Fruit fly (Drosophila melanogaster) whole organism, embryonic: ENCODE results near the gene CG9132.

Experiments
- Abd-B ChIP-seq: fragments of 200-800 bp; sonication (Bioruptor generic); optimal IDR thresholded peaks from 2 replicates; lab custom pipeline; 2018; ENCODE audit warnings: missing biosample characterization, mild to moderate bottlenecking, missing genetic modification characterization, moderate library complexity
- Asciz ChIP-seq: fragments of 200-800 bp; sonication (Bioruptor generic); optimal IDR thresholded peaks from 2 replicates; lab custom pipeline; 2017; ENCODE audit warnings: missing biosample characterization, mild to moderate bottlenecking, missing genetic modification characterization, missing genetic modification reagents
- Bgb ChIP-seq: fragments of 200-800 bp; sonication (Bioruptor generic); IDR thresholded peaks from 2 replicates; pipeline ENCODE4 v1.3.6; 2022; ENCODE audit warnings: missing biosample characterization, missing genetic modification characterization; ENCODE audit not compliant: partially characterized antibody
- CG11696 ChIP-seq: fragments of 200-800 bp; sonication (Bioruptor generic); IDR thresholded peaks from 2 replicates; pipeline ENCODE4 v1.3.6; 2022; ENCODE audit warnings: missing biosample characterization, missing genetic modification characterization
- CG13123 ChIP-seq: fragments of 200-800 bp; sonication (Bioruptor generic); optimal IDR thresholded peaks from 2 replicates; lab custom pipeline; 2016; ENCODE audit warnings: missing biosample characterization, missing genetic modification characterization
- CG16815 ChIP-seq: fragments of 200-800 bp; sonication (Bioruptor generic); optimal IDR thresholded peaks from 3 replicates; lab custom pipeline; 2017; ENCODE audit warnings: missing biosample characterization, mild to moderate bottlenecking, missing genetic modification characterization
- CG17829 ChIP-seq: fragments of 200-800 bp; optimal IDR thresholded peaks from 2 replicates; lab custom pipeline; 2019; ENCODE audit warnings: missing biosample characterization, mild to moderate bottlenecking, missing genetic modification characterization, moderate library complexity
- CG1792 ChIP-seq: fragments of 200-800 bp; sonication (Bioruptor generic); optimal IDR thresholded peaks from 2 replicates; lab custom pipeline; 2016; ENCODE audit warnings: missing biosample characterization, missing genetic modification characterization
- CG2199 ChIP-seq: fragments of 200-800 bp; sonication (Bioruptor generic); IDR thresholded peaks from 3 replicates; pipeline ENCODE4 v1.3.6; 2022; ENCODE audit warnings: missing biosample characterization, missing genetic modification characterization
- CG30403 ChIP-seq: fragments of 200-800 bp; sonication (Bioruptor generic); optimal IDR thresholded peaks from 3 replicates; lab custom pipeline; 2016; ENCODE audit warnings: missing biosample characterization, missing genetic modification characterization
- CG30431 ChIP-seq: fragments of 200-800 bp; sonication (Bioruptor generic); optimal IDR thresholded peaks from 2 replicates; lab custom pipeline; 2017; ENCODE audit warnings: missing biosample characterization, missing genetic modification characterization
- CG31224 ChIP-seq: fragments of 200-800 bp; sonication (Bioruptor generic); IDR thresholded peaks from 2 replicates; pipeline ENCODE4 v1.3.6; 2022; ENCODE audit warnings: missing biosample characterization, missing genetic modification characterization
- CG31441 ChIP-seq: fragments of 200-800 bp; sonication (Bioruptor generic); IDR thresholded peaks from 2 replicates; pipeline ENCODE4 v1.3.6; 2022; ENCODE audit warnings: missing biosample characterization, missing genetic modification characterization
- CG3726 ChIP-seq: fragments of 200-800 bp; sonication (Bioruptor generic); IDR thresholded peaks from 3 replicates; pipeline ENCODE4, ENCODE4 v1.3.6; 2022; ENCODE audit warnings: missing biosample characterization, missing genetic modification characterization
- CG3995 ChIP-seq: fragments of 200-800 bp; sonication (Bioruptor generic); optimal IDR thresholded peaks from 3 replicates; lab custom pipeline; 2016; ENCODE audit warnings: missing biosample characterization, missing genetic modification characterization
- CG4404 ChIP-seq: fragments of 200-800 bp; sonication (Bioruptor generic); IDR thresholded peaks from 2 replicates; pipeline ENCODE4 v1.3.6; 2022; ENCODE audit warnings: missing biosample characterization, missing genetic modification characterization
- CG5245 ChIP-seq: fragments of 200-800 bp; sonication (Bioruptor generic); optimal IDR thresholded peaks from 3 replicates; lab custom pipeline; 2016; ENCODE audit warnings: missing biosample characterization, missing genetic modification characterization
- CG6689 ChIP-seq: fragments of 200-800 bp; sonication (Bioruptor generic); IDR thresholded peaks from 2 replicates; pipeline ENCODE4 v1.3.6; 2022; ENCODE audit warnings: missing biosample characterization, missing genetic modification characterization
- CG8478 ChIP-seq: fragments of >200 bp; optimal IDR thresholded peaks from 2 replicates; lab custom pipeline; 2018
- CHES-1-like ChIP-seq: fragments of 200-800 bp; sonication (Bioruptor generic); optimal IDR thresholded peaks from 2 replicates; lab custom pipeline; 2016; ENCODE audit warnings: missing biosample characterization, missing genetic modification characterization
- D19A ChIP-seq: fragments of 200-800 bp; optimal IDR thresholded peaks from 3 replicates; lab custom pipeline; 2019; ENCODE audit warnings: missing biosample characterization, mild to moderate bottlenecking, missing genetic modification characterization, moderate library complexity
- D19B ChIP-seq: fragments of 200-800 bp; sonication (Bioruptor generic); optimal IDR thresholded peaks from 2 replicates; lab custom pipeline; 2017; ENCODE audit warnings: missing biosample characterization, mild to moderate bottlenecking, missing genetic modification characterization
- E2f1 ChIP-seq: fragments of 200-800 bp; sonication (Bioruptor generic); IDR thresholded peaks from 2 replicates; pipeline ENCODE4 v1.3.6; 2022; ENCODE audit warnings: missing biosample characterization, missing genetic modification characterization
- Ets97D ChIP-seq: fragments of 200-800 bp; sonication (Bioruptor generic); optimal IDR thresholded peaks from 3 replicates; lab custom pipeline; 2016; ENCODE audit warnings: missing biosample characterization, missing genetic modification characterization
- Hand ChIP-seq: fragments of 200-800 bp; sonication (Bioruptor generic); optimal IDR thresholded peaks from 2 replicates; lab custom pipeline; 2017; ENCODE audit warnings: mild to moderate bottlenecking, missing biosample characterization, missing genetic modification reagents, missing genetic modification characterization
- Mad ChIP-seq: fragments of 200-800 bp; sonication (Bioruptor generic); optimal IDR thresholded peaks from 2 replicates; lab custom pipeline; 2016; ENCODE audit warnings: missing biosample characterization, missing genetic modification characterization
- NC2β ChIP-seq: fragments of 200-800 bp; sonication (Bioruptor generic); optimal IDR thresholded peaks from 2 replicates; lab custom pipeline; 2016; ENCODE audit warnings: missing biosample characterization, missing genetic modification characterization
- Optix ChIP-seq: fragments of 200-800 bp; sonication (Bioruptor generic); IDR thresholded peaks from 3 replicates; pipeline ENCODE4 v1.3.6; 2022; ENCODE audit warnings: missing biosample characterization, missing genetic modification characterization
- Sin3A ChIP-seq: fragments of >200 bp; optimal IDR thresholded peaks from 2 replicates; lab custom pipeline; 2018
- Tbp ChIP-seq: fragments of >200 bp; optimal IDR thresholded peaks from 2 replicates; lab custom pipeline; 2018; ENCODE audit warnings: missing biosample characterization, missing genetic modification characterization
- Xrp1 ChIP-seq: fragments of 200-800 bp; sonication (Bioruptor generic); IDR thresholded peaks from 2 replicates; pipeline ENCODE4 v1.3.6; 2022; ENCODE audit warnings: missing biosample characterization, missing genetic modification characterization
- ab ChIP-seq: fragments of 200-800 bp; sonication (Bioruptor generic); optimal IDR thresholded peaks from 2 replicates; lab custom pipeline; 2016; ENCODE audit warnings: missing biosample characterization, missing genetic modification characterization
- ac ChIP-seq: fragments of 200-800 bp; sonication (Bioruptor generic); optimal IDR thresholded peaks from 3 replicates; lab custom pipeline; 2017; ENCODE audit warnings: missing biosample characterization, mild to moderate bottlenecking, missing genetic modification characterization
- amos ChIP-seq: fragments of 200-800 bp; sonication (Bioruptor generic); IDR thresholded peaks from 2 replicates; pipeline ENCODE4 v1.3.6; 2022; ENCODE audit warnings: missing biosample characterization, missing genetic modification characterization; ENCODE audit not compliant: partially characterized antibody
- ase ChIP-seq: fragments of 200-800 bp; sonication (Bioruptor generic); IDR thresholded peaks from 3 replicates; pipeline ENCODE4 v1.3.6; 2022; ENCODE audit warnings: missing biosample characterization, missing genetic modification characterization
- chm ChIP-seq: fragments of 200-800 bp; sonication (Bioruptor generic); IDR thresholded peaks from 2 replicates; pipeline ENCODE4 v1.3.6; 2022; ENCODE audit warnings: missing biosample characterization, missing genetic modification characterization
- chn ChIP-seq: fragments of 200-800 bp; sonication (Bioruptor generic); optimal IDR thresholded peaks from 2 replicates; lab custom pipeline; 2016; ENCODE audit warnings: missing biosample characterization, missing genetic modification characterization
- corto ChIP-seq: fragments of 200-800 bp; sonication (Bioruptor generic); optimal IDR thresholded peaks from 2 replicates; lab custom pipeline; 2016; ENCODE audit warnings: missing biosample characterization, mild to moderate bottlenecking, missing genetic modification characterization, moderate library complexity
- cwo ChIP-seq: fragments of 200-800 bp; sonication (Bioruptor generic); optimal IDR thresholded peaks from 3 replicates; lab custom pipeline; 2017; ENCODE audit warnings: missing biosample characterization, missing genetic modification characterization, mild to moderate bottlenecking, moderate library complexity, missing genetic modification reagents
- emc ChIP-seq: fragments of 200-800 bp; sonication (Bioruptor generic); optimal IDR thresholded peaks from 2 replicates; lab custom pipeline; 2016; ENCODE audit warnings: missing biosample characterization, missing genetic modification characterization
- grn ChIP-seq: fragments of 200-800 bp; sonication (Bioruptor generic); optimal IDR thresholded peaks from 3 replicates; lab custom pipeline; 2017; ENCODE audit warnings: missing biosample characterization, missing genetic modification characterization
- knrl ChIP-seq: fragments of 200-800 bp; sonication (Bioruptor generic); IDR thresholded peaks from 3 replicates; pipeline ENCODE4 v1.3.6; 2022; ENCODE audit warnings: missing biosample characterization, missing genetic modification characterization; ENCODE audit not compliant: partially characterized antibody
- mam ChIP-seq: fragments of 200-800 bp; sonication (Bioruptor generic); optimal IDR thresholded peaks from 3 replicates; lab custom pipeline; 2016; ENCODE audit warnings: missing biosample characterization, missing genetic modification characterization
- pho ChIP-seq: fragments of 200-800 bp; sonication (Bioruptor generic); optimal IDR thresholded peaks from 2 replicates; lab custom pipeline; 2016; ENCODE audit warnings: missing biosample characterization, missing genetic modification characterization
- run ChIP-seq: fragments of 200-800 bp; sonication (Bioruptor generic); optimal IDR thresholded peaks from 3 replicates; lab custom pipeline; 2018; ENCODE audit warnings: missing biosample characterization, mild to moderate bottlenecking, missing genetic modification characterization
- scrt ChIP-seq: fragments of 200-800 bp; sonication (Bioruptor generic); optimal IDR thresholded peaks from 2 replicates; lab custom pipeline; 2018; ENCODE audit warnings: missing biosample characterization, mild to moderate bottlenecking, missing genetic modification characterization, moderate library complexity
- sna ChIP-seq: fragments of 200-800 bp; sonication (Bioruptor generic); IDR thresholded peaks from 2 replicates; pipeline ENCODE4 v1.3.6; 2022; ENCODE audit warnings: missing biosample characterization, missing genetic modification characterization; ENCODE audit not compliant: partially characterized antibody
- twi ChIP-seq: fragments of 200-800 bp; optimal IDR thresholded peaks from 2 replicates; lab custom pipeline; 2019; ENCODE audit warnings: missing biosample characterization, mild to moderate bottlenecking, missing genetic modification characterization, moderate library complexity
- unc-4 ChIP-seq: fragments of 200-800 bp; sonication (Bioruptor generic); IDR thresholded peaks from 2 replicates; pipeline ENCODE4 v1.3.6; 2022; ENCODE audit warnings: missing biosample characterization, missing genetic modification characterization; ENCODE audit not compliant: partially characterized antibody
- wdn ChIP-seq: fragments of 200-800 bp; sonication (Bioruptor generic); IDR thresholded peaks from 2 replicates; pipeline ENCODE4 v1.3.6; 2022; ENCODE audit warnings: missing biosample characterization, missing genetic modification characterization

The CG9132 gene

dm6 chrX:16772882-16773827, 27.4 kb downstream of the CG9132 start (continued):
- TF ChIP-seq CG17829 (tag; lab: Kevin White, UChicago) = peak; percentile 56
- peak; percentile 66; the same call in 1 of the 2 replicates for TF ChIP-seq CG11696
- TF ChIP-seq grn (GFP tag; lab: Kevin White, UChicago) = no peak
- no peak for TF ChIP-seq Tbp (GFP tag; lab: Kevin White, UChicago)
- TF ChIP-seq CG2199 (GFP tag; lab: Robert Waterston, UW) = peak; percentile 70; the same call in 1 of the 3 replicates
- TF ChIP-seq Mad (GFP tag; lab: Kevin White, UChicago) = no peak
- no peak for TF ChIP-seq CHES-1-like
- peak; percentile 74; the same call in 2 of the 3 replicates for TF ChIP-seq Optix (GFP tag; lab: Robert Waterston, UW)
- TF ChIP-seq ase = peak; percentile 46; the same call in 1 of the 3 replicates
- no peak for TF ChIP-seq Bgb (GFP tag; lab: Robert Waterston, UW)
- TF ChIP-seq knrl (GFP tag; lab: Robert Waterston, UW) = no peak
- no peak for TF ChIP-seq amos
- TF ChIP-seq chn (GFP tag; lab: Kevin White, UChicago) = peak; percentile 30
- TF ChIP-seq emc (GFP tag; lab: Kevin White, UChicago) = no peak
- peak; percentile 11 for TF ChIP-seq Asciz (GFP tag; lab: Kevin White, UChicago)
- TF ChIP-seq CG8478 (lab: Kevin White, UChicago) = no peak
- no peak for TF ChIP-seq CG3995 (GFP tag; lab: Kevin White, UChicago)
- peak; percentile 54 for TF ChIP-seq D19A (tag; lab: Kevin White, UChicago)
- peak; percentile 61 for TF ChIP-seq mam
- TF ChIP-seq CG31441 (GFP tag; lab: Robert Waterston, UW) = peak; percentile 58
- no peak for TF ChIP-seq CG13123 (GFP tag; lab: Kevin White, UChicago)
- TF ChIP-seq D19B = no peak
- no peak for TF ChIP-seq wdn
- no peak for TF ChIP-seq unc-4 (GFP tag; lab: Robert Waterston, UW)
- peak; percentile 90 for TF ChIP-seq Xrp1 (GFP tag; lab: Robert Waterston, UW)
- TF ChIP-seq twi (tag; lab: Kevin White, UChicago) = no peak
- TF ChIP-seq CG30431 (GFP tag; lab: Kevin White, UChicago) = peak; percentile 46
- TF ChIP-seq ac (GFP tag; lab: Kevin White, UChicago) = peak; percentile 5
- peak; percentile 10 for TF ChIP-seq Ets97D
- no peak for TF ChIP-seq scrt
- peak; percentile 29 for TF ChIP-seq CG16815
- TF ChIP-seq CG4404 (GFP tag; lab: Robert Waterston, UW) = peak; percentile 76
- peak; percentile 73 for TF ChIP-seq E2f1
- TF ChIP-seq chm (GFP tag; lab: Robert Waterston, UW) = peak; percentile 81; the same call in 1 of the 2 replicates
- TF ChIP-seq Abd-B = no peak
- no peak for TF ChIP-seq Sin3A (lab: Kevin White, UChicago)
- peak; percentile 53 for TF ChIP-seq CG30403 (GFP tag; lab: Kevin White, UChicago)
- peak; percentile 64 for TF ChIP-seq CG6689
- no peak for TF ChIP-seq corto (GFP tag; lab: Kevin White, UChicago)
- no peak for TF ChIP-seq pho
- no peak for TF ChIP-seq run
- TF ChIP-seq ab (GFP tag; lab: Kevin White, UChicago) = no peak
- TF ChIP-seq sna = no peak
- no peak for TF ChIP-seq Hand (GFP tag; lab: Kevin White, UChicago)
- TF ChIP-seq CG3726 (GFP tag; lab: Robert Waterston, UW) = peak; percentile 61; the same call in 1 of the 3 replicates
- no peak for TF ChIP-seq cwo (GFP tag; lab: Kevin White, UChicago)
- TF ChIP-seq CG1792 (GFP tag; lab: Kevin White, UChicago) = no peak
- TF ChIP-seq NC2β (GFP tag; lab: Kevin White, UChicago) = peak; percentile 12
- no peak for TF ChIP-seq CG31224 (GFP tag; lab: Robert Waterston, UW)
- TF ChIP-seq CG5245 (GFP tag; lab: Kevin White, UChicago) = peak; percentile 58
